Worm (Caenorhabditis elegans): ENCODE measurements around the gene F32D8.15.
A peak's percentile ranks its signal among the peaks of the same experiment; 100 is the strongest.

F32D8.15 gene

ce11 chrV:10897172-10897571, 6.7 kb upstream of the F32D8.15 start (continued):
- peak; percentile 95 for TF ChIP-seq somi-1 (GFP tag; optimal IDR thresholded peaks at IDR 0.05)
- TF ChIP-seq pha-4 (tag; optimal IDR thresholded peaks at IDR 0.05) = peak; percentile 99
- TF ChIP-seq F10E7.11 (tag; optimal IDR thresholded peaks at IDR 0.05) = peak; percentile 87
- TF ChIP-seq zfh-2 (GFP tag; conservative IDR thresholded peaks at IDR 0.05) = peak; percentile 94
- TF ChIP-seq F37B4.10 (GFP tag; IDR thresholded peaks at IDR 0.05) = 0 out of 2 replicates have a peak, but pooled peaks have one; percentile 90
- TF ChIP-seq Y67H2A.10 (GFP tag; conservative IDR thresholded peaks at IDR 0.05) = peak; percentile 91
- TF ChIP-seq hmg-1.2 (GFP tag; IDR thresholded peaks at IDR 0.05) = peak; percentile 94
- TF ChIP-seq K12H6.12 (tag; optimal IDR thresholded peaks at IDR 0.05) = peak; percentile 97
- peak; percentile 98 for TF ChIP-seq mcd-1 (GFP tag; IDR thresholded peaks at IDR 0.05)
- no peak for TF ChIP-seq F55B11.4 (tag; optimal IDR thresholded peaks at IDR 0.05; ENCODE audit: borderline replicate concordance, insufficient read depth)
- peak; percentile 82 for TF ChIP-seq F57C9.4 (tag; optimal IDR thresholded peaks at IDR 0.05)
- TF ChIP-seq mel-28 (tag; optimal IDR thresholded peaks at IDR 0.05; ENCODE audit: borderline replicate concordance) = peak; percentile 1
- peak; percentile 73 for TF ChIP-seq egrh-3 (GFP tag; IDR thresholded peaks at IDR 0.05)
- TF ChIP-seq hrde-1 (tag; optimal IDR thresholded peaks at IDR 0.05; ENCODE audit: borderline replicate concordance) = peak; percentile 88
- peak; percentile 99 for TF ChIP-seq nhr-80 (tag; optimal IDR thresholded peaks at IDR 0.05)
- peak; percentile 98 for TF ChIP-seq nfyb-1 (GFP tag; IDR thresholded peaks at IDR 0.05)
- peak; percentile 96 for TF ChIP-seq Y95B8A.8 (GFP tag; IDR thresholded peaks at IDR 0.05)
- peak; percentile 88; the same call in 1 of the 2 replicates for TF ChIP-seq Y79H2A.3 (GFP tag; conservative IDR thresholded peaks at IDR 0.05)
- TF ChIP-seq attf-3 (GFP tag; conservative IDR thresholded peaks at IDR 0.05) = peak; percentile 83
- peak; percentile 93 for TF ChIP-seq repo-1 (tag; optimal IDR thresholded peaks at IDR 0.05)
- peak; percentile 87 for TF ChIP-seq F52B5.7 (tag; optimal IDR thresholded peaks at IDR 0.05)
- peak; percentile 73 to 77 for TF ChIP-seq rec-8 (tag; optimal IDR thresholded peaks at IDR 0.05)
- TF ChIP-seq B0035.1 (tag; optimal IDR thresholded peaks at IDR 0.05) = peak; percentile 86
- 0 out of 2 replicates have a peak, but pooled peaks have one; percentile 55 for TF ChIP-seq aptf-3 (GFP tag; IDR thresholded peaks at IDR 0.05)
- TF ChIP-seq athp-1 (tag; optimal IDR thresholded peaks at IDR 0.05) = peak; percentile 99
- peak; percentile 97 for TF ChIP-seq ZK185.1 (tag; optimal IDR thresholded peaks at IDR 0.05; ENCODE audit: poor library complexity, severe bottlenecking)
- peak; percentile 99 for TF ChIP-seq dpl-1 (GFP tag; optimal IDR thresholded peaks at IDR 0.05)
- TF ChIP-seq atf-7 (tag; optimal IDR thresholded peaks at IDR 0.05) = peak; percentile 96
- peak; percentile 98 for TF ChIP-seq lin-40 (tag; optimal IDR thresholded peaks at IDR 0.05)
- TF ChIP-seq gei-17 (GFP tag; optimal IDR thresholded peaks at IDR 0.05) = peak; percentile 82
- TF ChIP-seq sea-2 (GFP tag; IDR thresholded peaks at IDR 0.05) = 0 out of 2 replicates have a peak, but pooled peaks have one; percentile 42
- TF ChIP-seq die-1 (tag; optimal IDR thresholded peaks at IDR 0.05) = peak; percentile 40
- TF ChIP-seq zim-3 (tag; optimal IDR thresholded peaks at IDR 0.05) = peak; percentile 94
- TF ChIP-seq T26A5.8 (tag; optimal IDR thresholded peaks at IDR 0.05) = peak; percentile 38
- peak; percentile 55 for TF ChIP-seq ama-1 (optimal IDR thresholded peaks at IDR 0.05)
- TF ChIP-seq ama-1 (GFP tag; optimal IDR thresholded peaks at IDR 0.05) = peak in 1 of 2 experiments; percentile 69
- TF ChIP-seq ets-4 (GFP tag; optimal IDR thresholded peaks at IDR 0.05) = peak; percentile 96
- TF ChIP-seq Y53F4B.3 (GFP tag; IDR thresholded peaks at IDR 0.05) = peak; percentile 75; the same call in 1 of the 2 replicates
- TF ChIP-seq cebp-2 (GFP tag; IDR thresholded peaks at IDR 0.05) = peak; percentile 89; the same call in 1 of the 2 replicates
- peak; percentile 98 for TF ChIP-seq efl-1 (GFP tag; optimal IDR thresholded peaks at IDR 0.05)
- TF ChIP-seq Y53G8AR.9 (GFP tag; conservative IDR thresholded peaks at IDR 0.05) = peak; percentile 98
- no peak for TF ChIP-seq sdz-38 (tag; optimal IDR thresholded peaks at IDR 0.05)
- TF ChIP-seq ceh-27 (GFP tag; optimal IDR thresholded peaks at IDR 0.05) = peak; percentile 98
- peak; percentile 94 for TF ChIP-seq C17E4.6 (GFP tag; IDR thresholded peaks at IDR 0.05)
- TF ChIP-seq dox-1 (GFP tag; IDR thresholded peaks at IDR 0.05) = peak; percentile 99
- TF ChIP-seq ceh-91 (GFP tag; IDR thresholded peaks at IDR 0.05) = peak; percentile 95
- no peak for TF ChIP-seq fkh-3 (tag; optimal IDR thresholded peaks at IDR 0.05)
- 0 out of 2 replicates have a peak, but pooled peaks have one; percentile 21 for TF ChIP-seq aptf-2 (GFP tag; conservative IDR thresholded peaks at IDR 0.05)
- TF ChIP-seq B0019.2 (GFP tag; conservative IDR thresholded peaks at IDR 0.05) = peak; percentile 87

Measured in whole organism, young adult.